Worm (Caenorhabditis elegans) whole organism, L4 larva: ENCODE results near the gene T26C5.5.
A peak's percentile ranks its signal among the peaks of the same experiment; 100 is the strongest.

Experiments
- D1046.2 ChIP-seq: fragments of 200-800 bp; sonication (Bioruptor generic); IDR thresholded peaks from 2 replicates; pipeline ENCODE4 v1.3.6; 2022; ENCODE audit warnings: missing genetic modification characterization, missing compliant biosample characterization
- F44E2.7 ChIP-seq: fragments of 200-800 bp; sonication (Bioruptor generic); IDR thresholded peaks from 2 replicates; pipeline ENCODE4 v2.1.2; 2022; ENCODE audit warnings: missing genetic modification characterization, missing compliant biosample characterization
- R02D3.7 ChIP-seq: fragments of 150-350 bp; sonication (generic microtip); optimal IDR thresholded peaks from 3 replicates; lab custom pipeline; 2014; ENCODE audit warnings: missing biosample characterization, missing genetic modification characterization
- Y105C5A.15 ChIP-seq: fragments of 200-800 bp; sonication (Bioruptor generic); IDR thresholded peaks from 2 replicates; pipeline ENCODE4 v1.3.6; 2022; ENCODE audit warnings: missing genetic modification characterization, missing compliant biosample characterization
- Y48G9A.11 ChIP-seq: fragments of 200-800 bp; sonication (Bioruptor generic); IDR thresholded peaks from 2 replicates; pipeline ENCODE4 v1.3.6; 2022; ENCODE audit warnings: missing genetic modification reagents, missing genetic modification characterization, missing compliant biosample characterization
- ZK546.5 ChIP-seq, 2 experiments: sonication (generic microtip); optimal IDR thresholded peaks; 2 replicates each; lab custom pipeline; 2017; ENCODE audit warnings: missing biosample characterization in 2 of 2, missing genetic modification characterization in 2 of 2
- aly-2 ChIP-seq: sonication (generic microtip); optimal IDR thresholded peaks from 2 replicates; lab custom pipeline; 2018; ENCODE audit warnings: missing biosample characterization, missing genetic modification characterization
- ama-1 ChIP-seq: fragments of 150-350 bp; optimal IDR thresholded peaks from 2 replicates; lab custom pipeline; 2014; ENCODE audit warnings: inconsistent platforms, mixed read lengths
- arid-1 ChIP-seq: fragments of 200-800 bp; sonication (Bioruptor generic); conservative IDR thresholded peaks from 2 replicates; pipeline ENCODE4 v1.3.6; 2022; ENCODE audit warnings: missing genetic modification reagents, missing genetic modification characterization, missing compliant biosample characterization
- attf-4 ChIP-seq: sonication (generic microtip); optimal IDR thresholded peaks from 3 replicates; lab custom pipeline; 2017; ENCODE audit warnings: missing biosample characterization, missing genetic modification characterization
- ceh-28 ChIP-seq: fragments of 150-350 bp; optimal IDR thresholded peaks from 2 replicates; lab custom pipeline; 2014; ENCODE audit warnings: missing biosample characterization, missing genetic modification reagents, missing genetic modification characterization
- ceh-62 ChIP-seq: sonication (generic microtip); optimal IDR thresholded peaks from 2 replicates; lab custom pipeline; 2017; ENCODE audit warnings: missing biosample characterization, missing genetic modification characterization
- ces-1 ChIP-seq: fragments of 150-350 bp; sonication (generic microtip); optimal IDR thresholded peaks from 4 replicates; lab custom pipeline; 2014; ENCODE audit warnings: missing biosample characterization, missing genetic modification reagents, missing genetic modification characterization
- ctbp-1 ChIP-seq: fragments of 200-800 bp; sonication (Bioruptor generic); IDR thresholded peaks from 2 replicates; pipeline ENCODE4 v1.3.6; 2022; ENCODE audit warnings: missing genetic modification reagents, missing genetic modification characterization, missing compliant biosample characterization
- daf-12 ChIP-seq: fragments of 150-350 bp; optimal IDR thresholded peaks from 2 replicates; lab custom pipeline; 2014; ENCODE audit warnings: missing biosample characterization, missing genetic modification reagents, missing genetic modification characterization
- daf-8 ChIP-seq: fragments of 200-800 bp; sonication (Bioruptor generic); IDR thresholded peaks from 2 replicates; pipeline ENCODE4 v1.3.6; 2022; ENCODE audit warnings: missing genetic modification characterization, missing compliant biosample characterization
- dmd-8 ChIP-seq: fragments of 200-800 bp; sonication (Bioruptor generic); IDR thresholded peaks from 2 replicates; pipeline ENCODE4 v1.3.6; 2022; ENCODE audit warnings: missing genetic modification characterization, missing compliant biosample characterization
- dmd-9 ChIP-seq: fragments of 200-800 bp; sonication (Bioruptor generic); IDR thresholded peaks from 2 replicates; pipeline ENCODE4 v1.3.6; 2022; ENCODE audit warnings: missing genetic modification reagents, missing genetic modification characterization, missing compliant biosample characterization
- dpl-1 ChIP-seq: fragments of 150-350 bp; optimal IDR thresholded peaks from 2 replicates; lab custom pipeline; 2014; ENCODE audit warnings: missing biosample characterization, missing genetic modification reagents, missing genetic modification characterization
- duxl-1 ChIP-seq: sonication (generic microtip); optimal IDR thresholded peaks from 2 replicates; lab custom pipeline; 2016; ENCODE audit warnings: mild to moderate bottlenecking, missing genetic modification characterization, moderate library complexity, missing compliant biosample characterization; ENCODE audit not compliant: poor library complexity
- dve-1 ChIP-seq: sonication (generic microtip); optimal IDR thresholded peaks from 2 replicates; lab custom pipeline; 2017; ENCODE audit warnings: antibody characterized with exemption, mild to moderate bottlenecking, missing genetic modification characterization, missing compliant biosample characterization; ENCODE audit not compliant: insufficient read depth
- egl-43 ChIP-seq: fragments of 200-800 bp; sonication (Bioruptor generic); IDR thresholded peaks from 2 replicates; pipeline ENCODE4 v1.3.6; 2022; ENCODE audit warnings: missing genetic modification reagents, missing genetic modification characterization, missing compliant biosample characterization
- hif-1 ChIP-seq, 2 experiments: sonication (generic microtip); optimal IDR thresholded peaks; 2 replicates each; lab custom pipeline; 2016 to 2017; ENCODE audit warnings: missing compliant biosample characterization in 2 of 2, missing genetic modification characterization in 2 of 2, missing genetic modification reagents in 2 of 2, missing genotype in 2 of 2, mild to moderate bottlenecking in 1 of 2
- hlh-11 ChIP-seq: fragments of 200-800 bp; sonication (Bioruptor generic); optimal IDR thresholded peaks from 2 replicates; lab custom pipeline; 2018; ENCODE audit warnings: mild to moderate bottlenecking, missing genetic modification characterization, missing compliant biosample characterization
- hlh-30 ChIP-seq: sonication (generic microtip); optimal IDR thresholded peaks from 2 replicates; lab custom pipeline; 2017; ENCODE audit warnings: antibody characterized with exemption, mild to moderate bottlenecking, missing genetic modification characterization, missing compliant biosample characterization; ENCODE audit not compliant: insufficient read depth
- lim-7 ChIP-seq: fragments of 200-800 bp; sonication (Bioruptor generic); IDR thresholded peaks from 2 replicates; pipeline ENCODE4 v1.3.6; 2022; ENCODE audit warnings: missing genetic modification characterization, missing compliant biosample characterization
- lin-13 ChIP-seq: fragments of 150-350 bp; optimal IDR thresholded peaks from 2 replicates; lab custom pipeline; 2014; ENCODE audit warnings: missing biosample characterization, missing genetic modification reagents, missing genetic modification characterization
- lin-15B ChIP-seq: fragments of 150-350 bp; sonication (generic microtip); optimal IDR thresholded peaks from 3 replicates; lab custom pipeline; 2014; ENCODE audit warnings: missing biosample characterization, missing genetic modification characterization
- lir-3 ChIP-seq: sonication (generic microtip); optimal IDR thresholded peaks from 2 replicates; lab custom pipeline; 2016; ENCODE audit warnings: mild to moderate bottlenecking, missing genetic modification characterization, missing compliant biosample characterization
- lsy-2 ChIP-seq, 2 experiments: fragments of 150-350 bp in 1 of 2; sonication (generic microtip) in 1 of 2; optimal IDR thresholded peaks; 2 replicates each; lab custom pipeline; 2014 to 2017; ENCODE audit warnings: missing biosample characterization in 2 of 2, missing genetic modification characterization in 2 of 2
- mdl-1 ChIP-seq, 2 experiments: fragments of 150-350 bp in 1 of 2; sonication (generic microtip) in 1 of 2; optimal IDR thresholded peaks; 2 replicates each; lab custom pipeline; 2014 to 2017; ENCODE audit warnings: missing biosample characterization in 2 of 2, missing genetic modification characterization in 2 of 2
- mdt-29 ChIP-seq: fragments of 200-800 bp; sonication (Bioruptor generic); IDR thresholded peaks from 2 replicates; pipeline ENCODE4 v1.3.6; 2022; ENCODE audit warnings: missing genetic modification reagents, missing genetic modification characterization, missing compliant biosample characterization
- mxl-2 ChIP-seq: fragments of 200-800 bp; sonication (Bioruptor generic); conservative IDR thresholded peaks from 2 replicates; pipeline ENCODE4 v1.3.6; 2022; ENCODE audit warnings: missing genetic modification reagents, missing genetic modification characterization, missing compliant biosample characterization
- nhr-10 ChIP-seq: fragments of 150-350 bp; optimal IDR thresholded peaks from 2 replicates; lab custom pipeline; 2014; ENCODE audit warnings: missing biosample characterization, missing genetic modification characterization
- nhr-102 ChIP-seq: sonication (generic microtip); optimal IDR thresholded peaks from 2 replicates; lab custom pipeline; 2016; ENCODE audit warnings: mild to moderate bottlenecking, missing genetic modification characterization, moderate library complexity, missing compliant biosample characterization
- nhr-111 ChIP-seq: fragments of 200-800 bp; sonication (Bioruptor generic); optimal IDR thresholded peaks from 2 replicates; lab custom pipeline; 2018; ENCODE audit warnings: mild to moderate bottlenecking, missing genetic modification characterization, missing compliant biosample characterization
- nhr-28 ChIP-seq: fragments of 150-350 bp; optimal IDR thresholded peaks from 2 replicates; lab custom pipeline; 2014; ENCODE audit warnings: missing biosample characterization, missing genetic modification characterization
- nhr-42 ChIP-seq: fragments of 200-800 bp; sonication (Bioruptor generic); IDR thresholded peaks from 2 replicates; pipeline ENCODE4 v1.3.6; 2022; ENCODE audit warnings: missing genetic modification characterization, missing compliant biosample characterization
- nhr-6 ChIP-seq: fragments of 150-350 bp; optimal IDR thresholded peaks from 2 replicates; lab custom pipeline; 2014; ENCODE audit warnings: missing biosample characterization, missing genetic modification characterization
- pha-4 ChIP-seq, 2 experiments: fragments of 150-350 bp in 1 of 2; fragments of 200-800 bp in 1 of 2; sonication (Bioruptor generic) in 1 of 2; IDR thresholded peaks in 1 of 2; optimal IDR thresholded peaks in 1 of 2; 2 replicates each; pipeline versions ENCODE4 v1.3.6 to Lab custom; 2014 to 2022; ENCODE audit warnings: missing genetic modification characterization in 2 of 2, missing genetic modification reagents in 2 of 2, missing biosample characterization in 1 of 2, missing compliant biosample characterization in 1 of 2
- php-3 ChIP-seq: fragments of 200-800 bp; sonication (Bioruptor generic); IDR thresholded peaks from 2 replicates; pipeline ENCODE4 v1.3.6; 2022; ENCODE audit warnings: missing genetic modification reagents, missing genetic modification characterization, missing compliant biosample characterization
- pqm-1 ChIP-seq: sonication (generic microtip); optimal IDR thresholded peaks from 2 replicates; lab custom pipeline; 2017; ENCODE audit warnings: missing biosample characterization, missing genetic modification characterization
- set-16 ChIP-seq: fragments of 200-800 bp; sonication (Bioruptor generic); IDR thresholded peaks from 2 replicates; pipeline ENCODE4 v1.3.6; 2022; ENCODE audit warnings: missing genetic modification reagents, missing genetic modification characterization, missing compliant biosample characterization
- skn-1 ChIP-seq: fragments of 150-350 bp; optimal IDR thresholded peaks from 2 replicates; lab custom pipeline; 2014; ENCODE audit warnings: missing biosample characterization, missing genetic modification characterization
- spr-1 ChIP-seq: sonication (generic microtip); optimal IDR thresholded peaks from 2 replicates; lab custom pipeline; 2016; ENCODE audit warnings: mild to moderate bottlenecking, missing genetic modification characterization, missing compliant biosample characterization
- tag-97 ChIP-seq: fragments of 200-800 bp; sonication (Bioruptor generic); IDR thresholded peaks from 2 replicates; pipeline ENCODE4 v1.3.6; 2022; ENCODE audit warnings: missing genetic modification characterization, missing compliant biosample characterization
- unc-130 ChIP-seq: sonication (generic microtip); optimal IDR thresholded peaks from 2 replicates; lab custom pipeline; 2016; ENCODE audit warnings: missing genetic modification reagents, missing genetic modification characterization, missing compliant biosample characterization
- zfp-2 ChIP-seq: sonication (generic microtip); optimal IDR thresholded peaks from 2 replicates; lab custom pipeline; 2016; ENCODE audit warnings: mild to moderate bottlenecking, missing genetic modification characterization, missing compliant biosample characterization
- zfp-3 ChIP-seq: fragments of 200-800 bp; sonication (Bioruptor generic); conservative IDR thresholded peaks from 2 replicates; pipeline ENCODE4 v1.3.6; 2022; ENCODE audit warnings: missing genetic modification reagents, missing genetic modification characterization, missing compliant biosample characterization
- zip-11 ChIP-seq: fragments of 200-800 bp; sonication (Bioruptor generic); IDR thresholded peaks from 2 replicates; pipeline ENCODE4 v1.3.6; 2022; ENCODE audit warnings: missing genetic modification characterization, missing compliant biosample characterization

The T26C5.5 gene

ce11 chrII:9273984-9274383 lies 27.4 kb upstream of the T26C5.5 start (continued):
- no peak for TF ChIP-seq aly-2 (tag; lab: Kevin White, UChicago)
- TF ChIP-seq hlh-11 (tag; lab: Kevin White, UChicago): peak; percentile 99
- TF ChIP-seq lsy-2 (tag; optimal IDR thresholded peaks at IDR 0.05; lab: Kevin White, UChicago): peak; percentile 67 to 86
- 0 out of 2 replicates have a peak, but pooled peaks have one; percentile 65 for TF ChIP-seq egl-43 (GFP tag; lab: Robert Waterston, UW)
- peak; percentile 50 for TF ChIP-seq dpl-1
- TF ChIP-seq ama-1 (lab: Kevin White, UChicago): peak; percentile 30
- TF ChIP-seq nhr-42 (GFP tag; lab: Robert Waterston, UW): peak; percentile 72; the same call in 1 of the 2 replicates
- peak; percentile 65 for TF ChIP-seq spr-1 (tag; lab: Kevin White, UChicago)
- no peak for TF ChIP-seq nhr-111 (GFP tag; lab: Kevin White, UChicago)
- TF ChIP-seq R02D3.7 (tag; lab: Kevin White, UChicago): no peak
- peak; percentile 19 for TF ChIP-seq lin-13 (GFP tag; lab: Kevin White, UChicago)
- TF ChIP-seq zfp-3 (GFP tag; lab: Robert Waterston, UW): peak; percentile 53; the same call in 1 of the 2 replicates
- TF ChIP-seq arid-1 (GFP tag; lab: Robert Waterston, UW): peak; percentile 55; the same call in 1 of the 2 replicates
- TF ChIP-seq zip-11 (GFP tag; lab: Robert Waterston, UW): no peak
- TF ChIP-seq tag-97 (GFP tag; lab: Robert Waterston, UW): no peak
- TF ChIP-seq lim-7: no peak
- TF ChIP-seq Y48G9A.11 (GFP tag; lab: Robert Waterston, UW): no peak
- TF ChIP-seq ceh-62: no peak
- TF ChIP-seq ceh-28 (tag; lab: Kevin White, UChicago): peak; percentile 19
- no peak for TF ChIP-seq ZK546.5 (tag; optimal IDR thresholded peaks at IDR 0.05; lab: Kevin White, UChicago)
- no peak for TF ChIP-seq attf-4 (tag; lab: Kevin White, UChicago)
- no peak for TF ChIP-seq daf-8 (GFP tag; lab: Robert Waterston, UW)
- peak in 1 of 2 experiments; percentile 71 for TF ChIP-seq hif-1 (tag; optimal IDR thresholded peaks at IDR 0.05; lab: Kevin White, UChicago)
- peak; percentile 55; the same call in 1 of the 2 replicates for TF ChIP-seq ctbp-1 (GFP tag; lab: Robert Waterston, UW)
- peak; percentile 50 to 91 for TF ChIP-seq mdl-1 (tag; optimal IDR thresholded peaks at IDR 0.05; lab: Kevin White, UChicago)
- peak; percentile 80 for TF ChIP-seq nhr-28 (tag; lab: Kevin White, UChicago)
- TF ChIP-seq pha-4 (GFP tag; IDR thresholded peaks at IDR 0.05; lab: Robert Waterston, UW): peak; percentile 72
- TF ChIP-seq pha-4 (tag; optimal IDR thresholded peaks at IDR 0.05; lab: Kevin White, UChicago): peak; percentile 55
- TF ChIP-seq Y105C5A.15: 0 out of 2 replicates have a peak, but pooled peaks have one; percentile 57
- TF ChIP-seq nhr-102 (tag; lab: Kevin White, UChicago): no peak
- TF ChIP-seq dve-1 (tag; lab: Kevin White, UChicago): peak; percentile 62
- peak; percentile 95 for TF ChIP-seq nhr-6
- TF ChIP-seq ces-1 (GFP tag; lab: Kevin White, UChicago): no peak
- peak; percentile 60; the same call in 1 of the 2 replicates for TF ChIP-seq mdt-29 (GFP tag; lab: Robert Waterston, UW)
- TF ChIP-seq dmd-9 (GFP tag; lab: Robert Waterston, UW): no peak
- TF ChIP-seq lin-15B: no peak
- peak; percentile 2 for TF ChIP-seq pqm-1 (tag; lab: Kevin White, UChicago)
- TF ChIP-seq lir-3 (tag; lab: Kevin White, UChicago): no peak
- TF ChIP-seq unc-130 (GFP tag; lab: Kevin White, UChicago): no peak
- no peak for TF ChIP-seq daf-12
- TF ChIP-seq D1046.2: 0 out of 2 replicates have a peak, but pooled peaks have one; percentile 35
- TF ChIP-seq nhr-10 (tag; lab: Kevin White, UChicago): no peak
- TF ChIP-seq F44E2.7: no peak
- no peak for TF ChIP-seq dmd-8 (GFP tag; lab: Robert Waterston, UW)
- peak; percentile 62; the same call in 1 of the 2 replicates for TF ChIP-seq php-3
- no peak for TF ChIP-seq zfp-2 (tag; lab: Kevin White, UChicago)
- no peak for TF ChIP-seq duxl-1 (tag; lab: Kevin White, UChicago)
- no peak for TF ChIP-seq mxl-2 (GFP tag; lab: Robert Waterston, UW)
- peak; percentile 99 for TF ChIP-seq hlh-30
- 0 out of 2 replicates have a peak, but pooled peaks have one; percentile 25 for TF ChIP-seq set-16 (GFP tag; lab: Robert Waterston, UW)
- TF ChIP-seq skn-1 (tag; lab: Kevin White, UChicago): no peak
